Worm (Caenorhabditis elegans): ENCODE data around the gene poml-4.

poml-4 gene

DNA sequence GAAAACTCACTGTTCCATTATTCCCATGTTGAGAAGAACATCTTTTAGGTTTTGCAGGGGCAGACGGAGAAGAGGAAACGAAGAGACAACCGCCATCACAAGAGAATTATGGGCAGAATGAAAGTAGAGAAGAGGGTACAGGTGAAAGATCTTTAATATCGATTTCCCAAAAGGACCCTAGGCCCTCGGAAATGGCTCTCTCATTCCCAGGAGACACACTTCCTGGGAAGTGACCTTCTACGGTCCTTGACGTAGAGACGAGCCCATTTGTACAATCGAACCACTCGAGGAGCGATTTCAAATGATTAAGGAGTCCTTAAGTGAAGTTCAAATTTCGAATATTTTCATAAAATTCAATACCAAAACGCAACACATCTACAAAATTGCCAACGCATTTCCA lies 30.3 kb downstream of the poml-4 start, which contains the start of gene fbxb-46:
fbxb-46 (minus strand) TSS at position 101 of the 400 bp plus-strand sequence.
- TF ChIP-seq nhr-23 (tag; optimal IDR thresholded peaks at IDR 0.05) (no peak), pqm-1 (tag; optimal IDR thresholded peaks at IDR 0.05) (no peak), jun-1 (tag; optimal IDR thresholded peaks at IDR 0.05) (no peak), ZK546.5 (tag; optimal IDR thresholded peaks at IDR 0.05) (no peak), nhr-43 (tag; optimal IDR thresholded peaks at IDR 0.05; ENCODE audit: poor library complexity, severe bottlenecking) (no peak), skn-1 (tag; optimal IDR thresholded peaks at IDR 0.05) (no peak), ztf-4 (tag; optimal IDR thresholded peaks at IDR 0.05) (no peak), lsy-12 (tag; optimal IDR thresholded peaks at IDR 0.05) (no peak), ztf-11 (tag; optimal IDR thresholded peaks at IDR 0.05) (no peak), nhr-28 (tag; optimal IDR thresholded peaks at IDR 0.05) (no peak), nhr-77 (tag; optimal IDR thresholded peaks at IDR 0.05) (no peak), R02D3.7 (tag; optimal IDR thresholded peaks at IDR 0.05) (no peak), aly-2 (tag; optimal IDR thresholded peaks at IDR 0.05) (no peak), sea-2 (GFP tag; optimal IDR thresholded peaks at IDR 0.05) (no peak), daf-12 (tag; optimal IDR thresholded peaks at IDR 0.05) (no peak), egl-27 (tag; optimal IDR thresholded peaks at IDR 0.05) (no peak), nhr-76 (tag; optimal IDR thresholded peaks at IDR 0.05) (no peak)

DNA sequence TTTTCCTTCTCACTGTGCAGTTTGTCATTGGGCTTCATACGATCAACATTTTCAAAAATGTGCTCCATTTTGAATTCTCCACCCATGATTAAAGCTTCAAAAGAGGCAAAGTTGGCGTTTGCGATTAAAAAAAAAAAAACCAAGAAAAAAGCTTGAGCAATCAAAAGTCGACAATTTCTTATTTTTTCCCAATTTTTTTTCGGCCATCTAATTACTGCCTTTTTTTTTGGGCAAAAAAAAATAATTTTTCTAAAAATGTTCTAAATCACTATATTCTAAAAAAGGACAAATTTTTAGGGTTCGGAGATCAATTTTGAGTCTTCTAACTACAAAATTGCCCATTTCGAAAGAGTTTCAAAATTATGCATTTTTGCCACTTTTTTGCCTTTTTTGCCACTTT lies 35.3 kb downstream of the poml-4 start, which contains the start of gene K05F6.10:
K05F6.10 (minus strand) TSS at position 101 of the 400 bp plus-strand sequence.
- TF ChIP-seq nhr-12 (tag; optimal IDR thresholded peaks at IDR 0.05) (no peak), fkh-10 (GFP tag; optimal IDR thresholded peaks at IDR 0.05) (no peak), ceh-28 (tag; optimal IDR thresholded peaks at IDR 0.05) (no peak), nhr-28 (tag; optimal IDR thresholded peaks at IDR 0.05) (no peak), egl-5 (tag; optimal IDR thresholded peaks at IDR 0.05) (no peak), fos-1 (tag; optimal IDR thresholded peaks at IDR 0.05) (no peak), sea-2 (GFP tag; optimal IDR thresholded peaks at IDR 0.05) (no peak), elt-1 (tag; optimal IDR thresholded peaks at IDR 0.05) (no peak), pqm-1 (tag; optimal IDR thresholded peaks at IDR 0.05) (no peak), mml-1 (tag; optimal IDR thresholded peaks at IDR 0.05) (no peak), ceh-9 (tag; optimal IDR thresholded peaks at IDR 0.05) (no peak), elt-2 (tag; optimal IDR thresholded peaks at IDR 0.05) (no peak), zag-1 (tag; optimal IDR thresholded peaks at IDR 0.05) (no peak), tbx-2 (tag; optimal IDR thresholded peaks at IDR 0.05) (no peak)

DNA sequence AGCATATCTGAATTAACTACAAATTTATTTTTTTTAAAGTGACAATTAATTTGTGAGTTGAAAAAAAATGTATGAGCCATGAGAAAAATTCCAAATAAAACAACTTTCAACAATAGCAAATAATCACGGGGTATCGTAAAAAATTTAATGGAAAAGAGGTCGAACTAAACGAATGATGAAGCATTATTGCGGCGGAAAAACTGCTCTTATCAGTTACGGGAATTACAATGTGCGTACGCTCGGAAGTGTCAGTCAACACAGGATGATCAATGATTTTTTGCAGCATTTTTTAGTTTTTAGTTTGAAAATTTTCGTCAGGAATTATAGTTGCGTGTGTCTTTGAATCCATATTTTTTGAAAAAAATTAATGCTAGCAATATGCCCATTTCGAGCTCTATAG lies 36.0 kb downstream of the poml-4 start:
- TF ChIP-seq fkh-2 (tag; optimal IDR thresholded peaks at IDR 0.05) (no peak), jun-1 (tag; optimal IDR thresholded peaks at IDR 0.05) (peak; percentile 21), ceh-9 (tag; optimal IDR thresholded peaks at IDR 0.05) (no peak), fkh-10 (GFP tag; optimal IDR thresholded peaks at IDR 0.05) (no peak), fos-1 (tag; optimal IDR thresholded peaks at IDR 0.05) (no peak), pqm-1 (tag; optimal IDR thresholded peaks at IDR 0.05) (peak; percentile 68), mml-1 (tag; optimal IDR thresholded peaks at IDR 0.05) (no peak), daf-12 (tag; optimal IDR thresholded peaks at IDR 0.05) (no peak), elt-2 (tag; optimal IDR thresholded peaks at IDR 0.05) (peak; percentile 82), nhr-67 (tag; optimal IDR thresholded peaks at IDR 0.05) (no peak)

DNA sequence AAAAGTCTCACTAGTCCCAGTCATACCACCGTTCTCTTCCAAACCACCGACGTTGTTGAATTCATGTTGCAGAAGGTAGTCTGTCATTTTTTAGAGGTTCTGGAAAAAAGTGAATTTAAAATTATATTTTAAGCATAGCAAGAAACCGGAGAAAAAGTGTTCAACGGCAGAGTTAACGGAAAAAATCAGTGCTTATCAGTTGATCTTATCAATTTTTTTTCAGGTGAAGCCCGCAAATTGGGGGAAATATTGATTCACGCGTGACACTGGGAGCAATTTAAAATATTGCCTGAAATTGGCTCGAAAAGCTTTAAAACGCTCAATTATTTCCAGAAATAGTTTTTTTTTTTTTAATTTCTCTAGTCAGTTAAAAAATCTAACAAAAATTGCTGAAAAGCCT lies 39.2 kb downstream of the poml-4 start, which contains the start of gene math-38:
math-38 (minus strand) TSS at position 101 of the 400 bp plus-strand sequence.
- no peak for TF ChIP-seq fos-1 (tag; optimal IDR thresholded peaks at IDR 0.05)
- no peak for TF ChIP-seq egl-27 (tag; optimal IDR thresholded peaks at IDR 0.05)
- no peak for TF ChIP-seq nhr-43 (tag; optimal IDR thresholded peaks at IDR 0.05; ENCODE audit: poor library complexity, severe bottlenecking)
- peak; percentile 56 for TF ChIP-seq elt-2 (tag; optimal IDR thresholded peaks at IDR 0.05)
- TF ChIP-seq mdl-1 (tag; optimal IDR thresholded peaks at IDR 0.05): no peak
- no peak for TF ChIP-seq sea-2 (GFP tag; optimal IDR thresholded peaks at IDR 0.05)

DNA sequence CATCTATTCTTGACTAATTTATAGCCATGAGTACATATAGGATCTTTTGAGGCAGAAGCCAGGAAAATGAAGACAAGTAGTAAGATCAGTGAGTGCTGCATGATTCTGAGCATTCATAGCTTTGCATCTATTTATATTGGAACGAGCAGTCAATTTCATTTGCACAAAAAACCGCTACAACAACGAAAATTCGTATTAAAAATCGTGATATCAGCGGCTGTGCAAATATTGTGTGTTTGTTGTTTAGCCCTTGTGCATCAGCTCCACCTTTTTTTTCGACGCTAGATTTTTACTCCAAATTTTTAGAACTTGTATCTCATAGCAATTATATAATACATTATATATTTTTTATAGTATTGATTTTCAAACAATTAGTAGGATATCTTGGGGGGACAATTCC lies 43.4 kb downstream of the poml-4 start, which contains the start of gene clec-21:
clec-21 (minus strand) TSS at position 101 of the 400 bp plus-strand sequence.
- TF ChIP-seq ceh-16 (tag; optimal IDR thresholded peaks at IDR 0.05) (no peak), ZK546.5 (tag; optimal IDR thresholded peaks at IDR 0.05) (no peak)

DNA sequence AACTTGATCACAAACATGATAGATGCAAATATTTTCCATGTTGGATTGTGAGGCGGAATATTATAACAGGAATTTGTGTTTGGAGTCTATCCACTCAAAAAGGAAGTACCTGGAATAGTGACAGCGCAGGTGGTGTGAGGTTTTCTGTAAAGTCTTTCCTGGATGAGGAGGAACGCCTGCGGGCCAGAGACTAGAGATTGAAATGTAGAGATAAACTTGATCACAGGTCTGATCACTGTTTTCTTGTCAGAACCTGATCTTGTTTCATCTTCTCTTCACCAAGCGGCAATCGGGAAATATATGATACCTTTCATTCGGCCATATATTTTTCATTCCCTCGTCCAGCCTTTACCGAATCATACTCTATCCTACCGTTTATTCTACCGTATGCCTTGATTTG lies 45.6 kb downstream of the poml-4 start, which contains the start of gene T07H3.8:
T07H3.8 (plus strand) TSS at position 301 of the 400 bp plus-strand sequence.
- TF ChIP-seq mdl-1 (tag; optimal IDR thresholded peaks at IDR 0.05): no peak
- no peak for TF ChIP-seq jun-1 (tag; optimal IDR thresholded peaks at IDR 0.05)
- TF ChIP-seq sea-2 (GFP tag; optimal IDR thresholded peaks at IDR 0.05): no peak
- TF ChIP-seq pqm-1 (tag; optimal IDR thresholded peaks at IDR 0.05): no peak
